Fruit fly (Drosophila melanogaster) whole organism, embryonic: ENCODE results near the gene Bsg.

Experiments
- Abd-B ChIP-seq: fragments of 200-800 bp; sonication (Bioruptor generic); optimal IDR thresholded peaks from 2 replicates; lab custom pipeline; 2018; ENCODE audit warnings: missing biosample characterization, mild to moderate bottlenecking, missing genetic modification characterization, moderate library complexity
- Atf-2 ChIP-seq: fragments of 200-800 bp; sonication (Bioruptor generic); optimal IDR thresholded peaks from 2 replicates; lab custom pipeline; 2016; ENCODE audit warnings: missing biosample characterization, missing genetic modification characterization
- Atf3 ChIP-seq: fragments of 200-800 bp; sonication (Bioruptor generic); optimal IDR thresholded peaks from 3 replicates; lab custom pipeline; 2016; ENCODE audit warnings: missing biosample characterization, missing genetic modification characterization
- CG10565 ChIP-seq: fragments of 200-800 bp; sonication (Bioruptor generic); optimal IDR thresholded peaks from 3 replicates; lab custom pipeline; 2016; ENCODE audit warnings: missing biosample characterization, mild to moderate bottlenecking, missing genetic modification characterization
- CG13123 ChIP-seq: fragments of 200-800 bp; sonication (Bioruptor generic); optimal IDR thresholded peaks from 2 replicates; lab custom pipeline; 2016; ENCODE audit warnings: missing biosample characterization, missing genetic modification characterization
- CG13296 ChIP-seq: fragments of 200-800 bp; sonication (Bioruptor generic); optimal IDR thresholded peaks from 3 replicates; lab custom pipeline; 2018; ENCODE audit warnings: missing biosample characterization, mild to moderate bottlenecking, missing genetic modification characterization
- CG15514 ChIP-seq: fragments of 200-800 bp; sonication (Bioruptor generic); optimal IDR thresholded peaks from 3 replicates; lab custom pipeline; 2017; ENCODE audit warnings: missing biosample characterization, missing genetic modification characterization, mild to moderate bottlenecking, moderate library complexity, missing genetic modification reagents
- CG16813 ChIP-seq: fragments of 200-800 bp; sonication (Bioruptor generic); IDR thresholded peaks from 3 replicates; pipeline ENCODE4 v1.3.6; 2022; ENCODE audit warnings: missing biosample characterization, missing genetic modification characterization; ENCODE audit not compliant: partially characterized antibody
- CG16863 ChIP-seq: fragments of 200-800 bp; sonication (Bioruptor generic); optimal IDR thresholded peaks from 3 replicates; lab custom pipeline; 2016; ENCODE audit warnings: missing biosample characterization, missing genetic modification characterization
- CG17912 ChIP-seq: fragments of 200-800 bp; sonication (Bioruptor generic); optimal IDR thresholded peaks from 2 replicates; lab custom pipeline; 2018; ENCODE audit warnings: missing biosample characterization, mild to moderate bottlenecking, missing genetic modification characterization
- CG30020 ChIP-seq: fragments of 200-800 bp; optimal IDR thresholded peaks from 2 replicates; lab custom pipeline; 2019; ENCODE audit warnings: missing biosample characterization, mild to moderate bottlenecking, missing genetic modification characterization, moderate library complexity
- CG3065 ChIP-seq: fragments of 200-800 bp; sonication (Bioruptor generic); optimal IDR thresholded peaks from 2 replicates; lab custom pipeline; 2016; ENCODE audit warnings: missing biosample characterization, missing genetic modification characterization
- CG5180 ChIP-seq: fragments of 200-800 bp; sonication (Bioruptor generic); optimal IDR thresholded peaks from 3 replicates; lab custom pipeline; 2017; ENCODE audit warnings: missing biosample characterization, missing genetic modification characterization, mild to moderate bottlenecking, moderate library complexity, missing genetic modification reagents
- CG5245 ChIP-seq: fragments of 200-800 bp; sonication (Bioruptor generic); optimal IDR thresholded peaks from 3 replicates; lab custom pipeline; 2016; ENCODE audit warnings: missing biosample characterization, missing genetic modification characterization
- CG6254 ChIP-seq: fragments of 200-800 bp; sonication (Bioruptor generic); optimal IDR thresholded peaks from 3 replicates; lab custom pipeline; 2017; ENCODE audit warnings: mild to moderate bottlenecking, missing biosample characterization, missing genetic modification reagents, missing genetic modification characterization
- CG8290 ChIP-seq, 3 experiments: fragments of 200-800 bp; sonication (Bioruptor generic); optimal IDR thresholded peaks; 2 replicates each; lab custom pipeline; 2016 to 2019; ENCODE audit warnings: missing biosample characterization in 3 of 3, missing genetic modification characterization in 3 of 3, mild to moderate bottlenecking in 2 of 3, moderate library complexity in 1 of 3
- CG9876 ChIP-seq: fragments of 200-800 bp; sonication (Bioruptor generic); optimal IDR thresholded peaks from 2 replicates; lab custom pipeline; 2016; ENCODE audit warnings: missing biosample characterization, missing genetic modification characterization
- CrebB ChIP-seq: fragments of 200-800 bp; sonication (Bioruptor generic); optimal IDR thresholded peaks from 3 replicates; lab custom pipeline; 2018; ENCODE audit warnings: missing biosample characterization, mild to moderate bottlenecking, missing genetic modification characterization
- D19A ChIP-seq: fragments of 200-800 bp; optimal IDR thresholded peaks from 3 replicates; lab custom pipeline; 2019; ENCODE audit warnings: missing biosample characterization, mild to moderate bottlenecking, missing genetic modification characterization, moderate library complexity
- Dip2 ChIP-seq: fragments of 200-800 bp; sonication (Bioruptor generic); IDR thresholded peaks from 2 replicates; pipeline ENCODE4 v1.3.6; 2022; ENCODE audit warnings: missing biosample characterization, missing genetic modification characterization
- E2f2 ChIP-seq: fragments of 200-800 bp; sonication (Bioruptor generic); IDR thresholded peaks from 2 replicates; pipeline ENCODE4 v1.3.6; 2022; ENCODE audit warnings: missing biosample characterization, missing genetic modification characterization
- Ets65A ChIP-seq: fragments of 200-800 bp; sonication (Bioruptor generic); peaks from one replicate; lab custom pipeline; 2016; ENCODE audit warnings: missing biosample characterization, missing genetic modification characterization
- Ets97D ChIP-seq: fragments of 200-800 bp; sonication (Bioruptor generic); optimal IDR thresholded peaks from 3 replicates; lab custom pipeline; 2016; ENCODE audit warnings: missing biosample characterization, missing genetic modification characterization
- Fer3 ChIP-seq: fragments of 200-800 bp; sonication (Bioruptor generic); optimal IDR thresholded peaks from 2 replicates; lab custom pipeline; 2018; ENCODE audit warnings: missing biosample characterization, mild to moderate bottlenecking, missing genetic modification characterization, moderate library complexity
- Hmr ChIP-seq: fragments of 200-800 bp; sonication (Bioruptor generic); optimal IDR thresholded peaks from 3 replicates; lab custom pipeline; 2017; ENCODE audit warnings: mild to moderate bottlenecking, missing biosample characterization, missing genetic modification reagents, missing genetic modification characterization
- Neu2 ChIP-seq: fragments of 200-800 bp; sonication (Bioruptor generic); optimal IDR thresholded peaks from 3 replicates; lab custom pipeline; 2016; ENCODE audit warnings: missing biosample characterization, missing genetic modification characterization, borderline replicate concordance
- Nf-YA ChIP-seq: fragments of 200-800 bp; sonication (Bioruptor generic); IDR thresholded peaks from 2 replicates; pipeline ENCODE4 v1.3.6; 2022; ENCODE audit warnings: missing biosample characterization, missing genetic modification characterization
- PHDP ChIP-seq: fragments of 200-800 bp; sonication (Bioruptor generic); optimal IDR thresholded peaks from 3 replicates; lab custom pipeline; 2018; ENCODE audit warnings: missing biosample characterization, mild to moderate bottlenecking, missing genetic modification characterization, moderate library complexity
- Rx ChIP-seq: fragments of 200-800 bp; sonication (Bioruptor generic); IDR thresholded peaks from 2 replicates; pipeline ENCODE4 v1.3.6; 2022; ENCODE audit warnings: missing biosample characterization, missing genetic modification characterization
- ato ChIP-seq: fragments of 200-800 bp; sonication (Bioruptor generic); IDR thresholded peaks from 2 replicates; pipeline ENCODE4 v1.3.6; 2022; ENCODE audit warnings: missing biosample characterization, missing genetic modification characterization; ENCODE audit not compliant: partially characterized antibody
- bcd ChIP-seq: fragments of 200-800 bp; sonication (Bioruptor generic); optimal IDR thresholded peaks from 2 replicates; lab custom pipeline; 2017; ENCODE audit warnings: missing biosample characterization, mild to moderate bottlenecking, missing genetic modification characterization
- caup ChIP-seq: fragments of 200-800 bp; sonication (Bioruptor generic); optimal IDR thresholded peaks from 3 replicates; lab custom pipeline; 2017; ENCODE audit warnings: missing biosample characterization, mild to moderate bottlenecking, missing genetic modification characterization, moderate library complexity; ENCODE audit not compliant: severe bottlenecking
- chinmo ChIP-seq: fragments of 200-800 bp; sonication (Bioruptor generic); IDR thresholded peaks from 4 replicates; pipeline ENCODE4 v1.3.6; 2022; ENCODE audit warnings: missing biosample characterization, missing genetic modification characterization; ENCODE audit not compliant: partially characterized antibody
- chm ChIP-seq: fragments of 200-800 bp; sonication (Bioruptor generic); IDR thresholded peaks from 2 replicates; pipeline ENCODE4 v1.3.6; 2022; ENCODE audit warnings: missing biosample characterization, missing genetic modification characterization
- da ChIP-seq: fragments of 200-800 bp; sonication (Bioruptor generic); optimal IDR thresholded peaks from 2 replicates; lab custom pipeline; 2016; ENCODE audit warnings: missing biosample characterization, missing genetic modification characterization
- dan ChIP-seq: fragments of 200-800 bp; sonication (Bioruptor generic); IDR thresholded peaks from 2 replicates; pipeline ENCODE4 v1.3.6; 2022; ENCODE audit warnings: missing biosample characterization, missing genetic modification characterization
- dysf ChIP-seq: fragments of 200-800 bp; sonication (Bioruptor generic); IDR thresholded peaks from 3 replicates; pipeline ENCODE4 v1.3.6; 2022; ENCODE audit warnings: missing biosample characterization, missing genetic modification characterization
- ftz-f1 ChIP-seq: fragments of 200-800 bp; sonication (Bioruptor generic); optimal IDR thresholded peaks from 2 replicates; lab custom pipeline; 2016; ENCODE audit warnings: missing biosample characterization, missing genetic modification characterization
- grau ChIP-seq: fragments of 200-800 bp; optimal IDR thresholded peaks from 3 replicates; lab custom pipeline; 2019; ENCODE audit warnings: missing biosample characterization, mild to moderate bottlenecking, missing genetic modification characterization, moderate library complexity
- gsb-n ChIP-seq: fragments of 200-800 bp; sonication (Bioruptor generic); optimal IDR thresholded peaks from 3 replicates; lab custom pipeline; 2018; ENCODE audit warnings: missing biosample characterization, mild to moderate bottlenecking, missing genetic modification characterization
- klu ChIP-seq: fragments of 200-800 bp; sonication (Bioruptor generic); IDR thresholded peaks from 2 replicates; pipeline ENCODE4 v1.3.6; 2022; ENCODE audit warnings: missing biosample characterization, missing genetic modification characterization
- maf-S ChIP-seq: fragments of 200-800 bp; sonication (Bioruptor generic); optimal IDR thresholded peaks from 2 replicates; lab custom pipeline; 2016; ENCODE audit warnings: missing biosample characterization, missing genetic modification characterization
- nerfin-2 ChIP-seq: fragments of 200-800 bp; sonication (Bioruptor generic); IDR thresholded peaks from 2 replicates; pipeline ENCODE4 v1.3.6; 2022; ENCODE audit warnings: missing biosample characterization, missing genetic modification characterization; ENCODE audit not compliant: partially characterized antibody
- p53 ChIP-seq: fragments of 200-800 bp; sonication (Bioruptor generic); optimal IDR thresholded peaks from 2 replicates; lab custom pipeline; 2016; ENCODE audit warnings: missing biosample characterization, missing genetic modification characterization
- pb ChIP-seq: fragments of 200-800 bp; sonication (Bioruptor generic); optimal IDR thresholded peaks from 3 replicates; lab custom pipeline; 2016; ENCODE audit warnings: missing biosample characterization, missing genetic modification characterization
- run ChIP-seq: fragments of 200-800 bp; sonication (Bioruptor generic); optimal IDR thresholded peaks from 3 replicates; lab custom pipeline; 2018; ENCODE audit warnings: missing biosample characterization, mild to moderate bottlenecking, missing genetic modification characterization
- sima ChIP-seq: fragments of 200-800 bp; sonication (Bioruptor generic); optimal IDR thresholded peaks from 2 replicates; lab custom pipeline; 2016; ENCODE audit warnings: missing biosample characterization, missing genetic modification characterization
- so ChIP-seq: fragments of 200-800 bp; sonication (Bioruptor generic); IDR thresholded peaks from 3 replicates; pipeline ENCODE4 v1.3.6; 2022; ENCODE audit warnings: missing biosample characterization, missing genetic modification characterization
- zfh2 ChIP-seq: fragments of 200-800 bp; sonication (Bioruptor generic); optimal IDR thresholded peaks from 2 replicates; lab custom pipeline; 2016; ENCODE audit warnings: missing biosample characterization, missing genetic modification characterization

The Bsg gene

DNA sequence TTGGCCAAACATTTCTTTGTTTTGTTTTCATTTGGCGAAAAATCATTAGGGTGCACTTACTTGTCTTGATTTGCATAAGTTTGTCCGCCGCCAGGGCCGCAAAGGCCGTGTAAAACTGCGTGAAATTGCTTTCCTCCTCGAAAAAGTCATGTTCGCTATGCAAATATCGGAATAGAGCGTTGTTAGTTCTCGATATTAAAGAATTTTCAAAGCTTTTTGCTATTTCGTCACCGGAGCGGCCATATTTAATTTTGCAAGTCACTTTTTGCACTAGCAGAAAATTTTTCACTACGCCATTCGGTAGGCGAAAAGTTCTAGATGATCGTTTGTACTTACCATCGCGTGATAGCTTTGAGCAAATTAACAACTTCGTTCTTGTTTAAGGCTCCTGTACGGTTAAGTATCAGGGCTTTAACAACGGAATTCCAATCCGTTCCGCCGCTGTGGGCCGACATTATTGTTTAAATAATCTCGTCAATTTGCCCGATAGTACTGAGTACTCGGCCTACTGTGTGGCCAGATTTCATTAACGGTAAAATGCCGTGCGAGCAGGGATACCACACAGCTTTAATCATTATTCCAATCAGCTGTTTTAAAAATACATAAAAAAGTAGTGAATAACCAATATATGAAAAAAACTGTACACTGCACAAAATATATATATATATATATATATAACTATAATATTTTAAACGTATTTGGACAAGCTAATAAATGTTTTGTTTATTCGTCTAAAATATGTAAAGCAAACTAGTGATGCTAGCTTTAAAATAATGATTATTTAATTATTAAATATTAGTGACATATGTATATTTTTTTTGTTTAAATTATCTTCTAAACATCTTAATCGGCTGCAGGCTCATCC is 11.9 kb upstream of the Bsg start, which contains the start of gene poe (continued):
- TF ChIP-seq zfh2 (GFP tag; lab: Kevin White, UChicago) = no peak
- no peak for TF ChIP-seq Atf3
- no peak for TF ChIP-seq Atf-2 (GFP tag; lab: Kevin White, UChicago)
- no peak for TF ChIP-seq CG10565
- TF ChIP-seq Rx = no peak
- TF ChIP-seq Ets97D (GFP tag; lab: Kevin White, UChicago) = peak; percentile 20
- TF ChIP-seq CG5180 (GFP tag; lab: Kevin White, UChicago) = no peak
- no peak for TF ChIP-seq CG13123 (GFP tag; lab: Kevin White, UChicago)
- TF ChIP-seq Fer3 (tag; lab: Kevin White, UChicago) = no peak
- peak; percentile 84 for TF ChIP-seq Abd-B (GFP tag; lab: Kevin White, UChicago)
- no peak for TF ChIP-seq pb
- TF ChIP-seq CG17912 (GFP tag; lab: Kevin White, UChicago) = no peak
- no peak for TF ChIP-seq ato
- no peak for TF ChIP-seq CG6254 (GFP tag; lab: Kevin White, UChicago)
- no peak for TF ChIP-seq CG9876 (GFP tag; lab: Kevin White, UChicago)
- no peak for TF ChIP-seq CG5245 (GFP tag; lab: Kevin White, UChicago)
- TF ChIP-seq p53 (GFP tag; lab: Kevin White, UChicago) = no peak
- peak; percentile 45 for TF ChIP-seq Ets65A (GFP tag; lab: Kevin White, UChicago)
- TF ChIP-seq CrebB (tag; lab: Kevin White, UChicago) = peak; percentile 63
- TF ChIP-seq Hmr (GFP tag; lab: Kevin White, UChicago) = no peak
- TF ChIP-seq sima (GFP tag; lab: Kevin White, UChicago) = no peak
- peak; percentile 31 for TF ChIP-seq CG30020 (tag; lab: Kevin White, UChicago)
- no peak for TF ChIP-seq run
- TF ChIP-seq CG8290 (GFP tag; optimal IDR thresholded peaks at IDR 0.05; lab: Kevin White, UChicago) = no peak
- TF ChIP-seq CG8290 (tag; optimal IDR thresholded peaks at IDR 0.05; lab: Kevin White, UChicago) = no peak
- TF ChIP-seq Dip2 = no peak
- no peak for TF ChIP-seq CG16813
- TF ChIP-seq CG13296 (GFP tag; lab: Kevin White, UChicago) = no peak
- no peak for TF ChIP-seq grau (tag; lab: Kevin White, UChicago)
- no peak for TF ChIP-seq nerfin-2 (GFP tag; lab: Robert Waterston, UW)
- no peak for TF ChIP-seq gsb-n (tag; lab: Kevin White, UChicago)
- TF ChIP-seq D19A (tag; lab: Kevin White, UChicago) = no peak
- peak; percentile 62 for TF ChIP-seq CG15514 (GFP tag; lab: Kevin White, UChicago)
- TF ChIP-seq da (GFP tag; lab: Kevin White, UChicago) = no peak
- TF ChIP-seq ftz-f1 (GFP tag; lab: Kevin White, UChicago) = no peak
- TF ChIP-seq so (GFP tag; lab: Robert Waterston, UW) = no peak
- peak; percentile 16 for TF ChIP-seq caup (GFP tag; lab: Kevin White, UChicago)
- no peak for TF ChIP-seq PHDP (tag; lab: Kevin White, UChicago)
- TF ChIP-seq bcd (GFP tag; lab: Kevin White, UChicago) = no peak
- TF ChIP-seq maf-S (GFP tag; lab: Kevin White, UChicago) = no peak
- no peak; the same call in 1 of the 2 replicates for TF ChIP-seq E2f2
- no peak for TF ChIP-seq dan
- TF ChIP-seq CG3065 = no peak
- no peak; the same call in 1 of the 2 replicates for TF ChIP-seq klu (GFP tag; lab: Robert Waterston, UW)
- TF ChIP-seq chm = no peak
- TF ChIP-seq chinmo (GFP tag; lab: Robert Waterston, UW) = 0 out of 4 replicates have a peak, but pooled peaks have one; percentile 29
- no peak for TF ChIP-seq CG16863
- peak; percentile 56; the same call in 1 of the 3 replicates for TF ChIP-seq dysf (GFP tag; lab: Robert Waterston, UW)
- TF ChIP-seq Nf-YA = no peak
- no peak for TF ChIP-seq Neu2
